Fruit fly (Drosophila melanogaster) whole organism, embryonic: ENCODE results near the gene CG32102.

Source experiments
- Aef1 ChIP-seq: fragments of 200-800 bp; sonication (Bioruptor generic); IDR thresholded peaks from 3 replicates; pipeline ENCODE4 v1.3.6; 2022; ENCODE audit warnings: missing biosample characterization, missing genetic modification characterization
- CG11696 ChIP-seq: fragments of 200-800 bp; sonication (Bioruptor generic); IDR thresholded peaks from 2 replicates; pipeline ENCODE4 v1.3.6; 2022; ENCODE audit warnings: missing biosample characterization, missing genetic modification characterization
- CG12236 ChIP-seq: fragments of 200-800 bp; sonication (Bioruptor generic); optimal IDR thresholded peaks from 2 replicates; lab custom pipeline; 2016; ENCODE audit warnings: missing biosample characterization, missing genetic modification characterization
- CG1233 ChIP-seq: fragments of 200-800 bp; sonication (Bioruptor generic); optimal IDR thresholded peaks from 4 replicates; lab custom pipeline; 2018; ENCODE audit warnings: missing biosample characterization, mild to moderate bottlenecking, missing genetic modification characterization
- CG1529 ChIP-seq: fragments of 200-800 bp; sonication (Bioruptor generic); optimal IDR thresholded peaks from 3 replicates; lab custom pipeline; 2018; ENCODE audit warnings: missing biosample characterization, missing genetic modification characterization
- CG15696 ChIP-seq: fragments of 200-800 bp; sonication (Bioruptor generic); optimal IDR thresholded peaks from 2 replicates; lab custom pipeline; 2019; ENCODE audit warnings: missing biosample characterization, mild to moderate bottlenecking, missing genetic modification characterization, moderate library complexity
- CG18619 ChIP-seq: fragments of 200-800 bp; sonication (Bioruptor generic); optimal IDR thresholded peaks from 3 replicates; lab custom pipeline; 2017; ENCODE audit warnings: missing biosample characterization, mild to moderate bottlenecking, missing genetic modification characterization
- CG2116 ChIP-seq: fragments of 200-800 bp; sonication (Bioruptor generic); optimal IDR thresholded peaks from 3 replicates; lab custom pipeline; 2018; ENCODE audit warnings: missing biosample characterization, mild to moderate bottlenecking, missing genetic modification characterization
- CG33557 ChIP-seq: fragments of 200-800 bp; sonication (Bioruptor generic); optimal IDR thresholded peaks from 2 replicates; lab custom pipeline; 2019; ENCODE audit warnings: missing biosample characterization, mild to moderate bottlenecking, missing genetic modification characterization, moderate library complexity
- CG3838 ChIP-seq: fragments of 200-800 bp; sonication (Bioruptor generic); optimal IDR thresholded peaks from 3 replicates; lab custom pipeline; 2016; ENCODE audit warnings: missing biosample characterization, missing genetic modification characterization
- CG4328 ChIP-seq: fragments of 200-800 bp; sonication (Bioruptor generic); optimal IDR thresholded peaks from 3 replicates; lab custom pipeline; 2017; ENCODE audit warnings: missing biosample characterization, missing genetic modification reagents, missing genetic modification characterization
- CG6175 ChIP-seq: fragments of 200-800 bp; sonication (Bioruptor generic); IDR thresholded peaks from 3 replicates; pipeline ENCODE4 v1.3.6; 2022; ENCODE audit warnings: missing biosample characterization, missing genetic modification characterization
- CG7372 ChIP-seq: fragments of 200-800 bp; sonication (Bioruptor generic); IDR thresholded peaks from 2 replicates; pipeline ENCODE4 v1.3.6; 2022; ENCODE audit warnings: missing biosample characterization, missing genetic modification characterization
- CG7786 ChIP-seq: fragments of 200-800 bp; sonication (Bioruptor generic); optimal IDR thresholded peaks from 2 replicates; lab custom pipeline; 2016; ENCODE audit warnings: missing biosample characterization, missing genetic modification characterization
- CG8281 ChIP-seq: fragments of 200-800 bp; sonication (Bioruptor generic); optimal IDR thresholded peaks from 2 replicates; lab custom pipeline; 2018; ENCODE audit warnings: missing biosample characterization, mild to moderate bottlenecking, missing genetic modification characterization, moderate library complexity
- CG8359 ChIP-seq: fragments of 200-800 bp; sonication (Bioruptor generic); optimal IDR thresholded peaks from 2 replicates; lab custom pipeline; 2017; ENCODE audit warnings: missing biosample characterization, mild to moderate bottlenecking, missing genetic modification characterization, borderline replicate concordance
- CG8924 ChIP-seq: fragments of 200-800 bp; optimal IDR thresholded peaks from 3 replicates; lab custom pipeline; 2019; ENCODE audit warnings: missing biosample characterization, mild to moderate bottlenecking, missing genetic modification characterization, moderate library complexity
- D19B ChIP-seq: fragments of 200-800 bp; sonication (Bioruptor generic); optimal IDR thresholded peaks from 2 replicates; lab custom pipeline; 2017; ENCODE audit warnings: missing biosample characterization, mild to moderate bottlenecking, missing genetic modification characterization
- Dll ChIP-seq: fragments of 200-800 bp; sonication (Bioruptor generic); IDR thresholded peaks from 4 replicates; pipeline ENCODE4 v1.3.6; 2022; ENCODE audit warnings: missing biosample characterization, missing genetic modification characterization; ENCODE audit not compliant: partially characterized antibody
- ERR ChIP-seq: fragments of 200-800 bp; sonication (Bioruptor generic); optimal IDR thresholded peaks from 2 replicates; lab custom pipeline; 2016; ENCODE audit warnings: missing biosample characterization, missing genetic modification characterization
- Hey ChIP-seq: fragments of 200-800 bp; sonication (Bioruptor generic); optimal IDR thresholded peaks from 3 replicates; lab custom pipeline; 2018; ENCODE audit warnings: missing biosample characterization, mild to moderate bottlenecking, missing genetic modification characterization
- Hmx ChIP-seq: fragments of 200-800 bp; sonication (Bioruptor generic); optimal IDR thresholded peaks from 2 replicates; lab custom pipeline; 2016; ENCODE audit warnings: missing biosample characterization, missing genetic modification characterization
- MBD-R2 ChIP-seq: fragments of 200-800 bp; sonication (Bioruptor generic); IDR thresholded peaks from 2 replicates; pipeline ENCODE4 v1.3.6; 2022; ENCODE audit warnings: missing biosample characterization, missing genetic modification characterization
- Mad ChIP-seq: fragments of 200-800 bp; sonication (Bioruptor generic); optimal IDR thresholded peaks from 2 replicates; lab custom pipeline; 2016; ENCODE audit warnings: missing biosample characterization, missing genetic modification characterization
- Mrtf ChIP-seq: fragments of 200-800 bp; sonication (Bioruptor generic); IDR thresholded peaks from 3 replicates; pipeline ENCODE4 v1.3.6; 2022; ENCODE audit warnings: missing biosample characterization, missing genetic modification characterization
- Oaz ChIP-seq: fragments of 200-800 bp; sonication (Bioruptor generic); IDR thresholded peaks from 2 replicates; pipeline ENCODE4 v1.3.6; 2022; ENCODE audit warnings: missing biosample characterization, missing genetic modification characterization
- Sox100B ChIP-seq: fragments of 200-800 bp; sonication (Bioruptor generic); optimal IDR thresholded peaks from 3 replicates; lab custom pipeline; 2018; ENCODE audit warnings: missing biosample characterization, mild to moderate bottlenecking, missing genetic modification characterization
- bcd ChIP-seq: fragments of 200-800 bp; sonication (Bioruptor generic); optimal IDR thresholded peaks from 2 replicates; lab custom pipeline; 2017; ENCODE audit warnings: missing biosample characterization, mild to moderate bottlenecking, missing genetic modification characterization
- cg ChIP-seq: fragments of 200-800 bp; sonication (Bioruptor generic); optimal IDR thresholded peaks from 3 replicates; lab custom pipeline; 2019; ENCODE audit warnings: missing biosample characterization, mild to moderate bottlenecking, missing genetic modification characterization, moderate library complexity
- corto ChIP-seq: fragments of 200-800 bp; sonication (Bioruptor generic); optimal IDR thresholded peaks from 2 replicates; lab custom pipeline; 2016; ENCODE audit warnings: missing biosample characterization, mild to moderate bottlenecking, missing genetic modification characterization, moderate library complexity
- danr ChIP-seq: fragments of 200-800 bp; sonication (Bioruptor generic); IDR thresholded peaks from 2 replicates; pipeline ENCODE4 v1.3.6; 2022; ENCODE audit warnings: missing biosample characterization, missing genetic modification characterization
- dmrt99B ChIP-seq: fragments of 200-800 bp; sonication (Bioruptor generic); optimal IDR thresholded peaks from 2 replicates; lab custom pipeline; 2018; ENCODE audit warnings: missing biosample characterization, mild to moderate bottlenecking, missing genetic modification characterization, moderate library complexity
- dpn ChIP-seq, 2 experiments: fragments of 200-800 bp; sonication (Bioruptor generic); optimal IDR thresholded peaks; 3 replicates each; lab custom pipeline; 2016; ENCODE audit warnings: missing biosample characterization in 2 of 2, missing genetic modification characterization in 2 of 2
- ems ChIP-seq: fragments of 200-800 bp; sonication (Bioruptor generic); optimal IDR thresholded peaks from 3 replicates; lab custom pipeline; 2016; ENCODE audit warnings: missing biosample characterization, missing genetic modification characterization
- fu2 ChIP-seq: fragments of 200-800 bp; sonication (Bioruptor generic); optimal IDR thresholded peaks from 2 replicates; lab custom pipeline; 2016; ENCODE audit warnings: missing biosample characterization, missing genetic modification characterization
- gce ChIP-seq: fragments of 200-800 bp; sonication (Bioruptor generic); IDR thresholded peaks from 3 replicates; pipeline ENCODE4 v1.3.6; 2022; ENCODE audit warnings: missing biosample characterization, missing genetic modification characterization
- gsb-n ChIP-seq: fragments of 200-800 bp; sonication (Bioruptor generic); optimal IDR thresholded peaks from 3 replicates; lab custom pipeline; 2018; ENCODE audit warnings: missing biosample characterization, mild to moderate bottlenecking, missing genetic modification characterization
- hb ChIP-seq: fragments of 200-800 bp; sonication (Bioruptor generic); IDR thresholded peaks from 3 replicates; pipeline ENCODE4 v1.3.6; 2022; ENCODE audit warnings: missing biosample characterization, missing genetic modification characterization; ENCODE audit not compliant: partially characterized antibody
- hbn ChIP-seq: fragments of 200-800 bp; sonication (Bioruptor generic); IDR thresholded peaks from 2 replicates; pipeline ENCODE4 v1.3.6; 2022; ENCODE audit warnings: missing biosample characterization, missing genetic modification characterization; ENCODE audit not compliant: partially characterized antibody
- her ChIP-seq: fragments of 200-800 bp; sonication (Bioruptor generic); optimal IDR thresholded peaks from 2 replicates; lab custom pipeline; 2016; ENCODE audit warnings: missing biosample characterization, missing genetic modification characterization
- insv ChIP-seq, 2 experiments: fragments of 200-800 bp; sonication (Bioruptor generic); optimal IDR thresholded peaks; 3 replicates each; lab custom pipeline; 2016 to 2018; ENCODE audit warnings: missing biosample characterization in 2 of 2, missing genetic modification characterization in 2 of 2
- lmd ChIP-seq: fragments of 200-800 bp; sonication (Bioruptor generic); IDR thresholded peaks from 2 replicates; pipeline ENCODE4 v1.3.6; 2022; ENCODE audit warnings: missing biosample characterization, missing genetic modification characterization
- repo ChIP-seq: fragments of 200-800 bp; sonication (Bioruptor generic); optimal IDR thresholded peaks from 2 replicates; lab custom pipeline; 2016; ENCODE audit warnings: missing biosample characterization, missing genetic modification characterization
- sd ChIP-seq: fragments of 200-800 bp; sonication (Bioruptor generic); optimal IDR thresholded peaks from 3 replicates; lab custom pipeline; 2018; ENCODE audit warnings: missing biosample characterization, mild to moderate bottlenecking, missing genetic modification characterization, moderate library complexity
- sim ChIP-seq: fragments of 200-800 bp; sonication (Bioruptor generic); IDR thresholded peaks from 2 replicates; pipeline ENCODE4 v1.3.6; 2022; ENCODE audit warnings: missing biosample characterization, missing genetic modification characterization
- sob ChIP-seq: fragments of 200-800 bp; sonication (Bioruptor generic); IDR thresholded peaks from 2 replicates; pipeline ENCODE4 v1.3.6; 2022; ENCODE audit warnings: missing biosample characterization, missing genetic modification characterization
- sug ChIP-seq: fragments of 200-800 bp; optimal IDR thresholded peaks from 2 replicates; lab custom pipeline; 2019; ENCODE audit warnings: missing biosample characterization, mild to moderate bottlenecking, missing genetic modification characterization, moderate library complexity
- tin ChIP-seq: fragments of 200-800 bp; sonication (Bioruptor generic); optimal IDR thresholded peaks from 3 replicates; lab custom pipeline; 2016; ENCODE audit warnings: missing biosample characterization, missing genetic modification characterization
- vvl ChIP-seq: fragments of 200-800 bp; sonication (Bioruptor generic); IDR thresholded peaks from 2 replicates; pipeline ENCODE4 v1.3.6; 2022; ENCODE audit warnings: missing biosample characterization, missing genetic modification characterization
- wek ChIP-seq: fragments of 200-800 bp; sonication (Bioruptor generic); optimal IDR thresholded peaks from 3 replicates; lab custom pipeline; 2018; ENCODE audit warnings: missing biosample characterization, mild to moderate bottlenecking, missing genetic modification characterization, moderate library complexity

The CG32102 gene

dm6 chr3L:12490418-12491035, 20.9 kb upstream of the CG32102 start, which contains the start of gene CG10660 (continued):
- TF ChIP-seq gsb-n (tag; lab: Kevin White, UChicago) (peak; percentile 93), bcd (GFP tag; lab: Kevin White, UChicago) (peak; percentile 89), CG3838 (GFP tag; lab: Kevin White, UChicago) (peak; percentile 57), CG1233 (GFP tag; lab: Kevin White, UChicago) (peak; percentile 79), Mad (GFP tag; lab: Kevin White, UChicago) (peak; percentile 85), cg (peak; percentile 11), dmrt99B (tag; lab: Kevin White, UChicago) (peak; percentile 94), lmd (peak; percentile 83), CG18619 (peak; percentile 84), CG8924 (peak; percentile 93), hb (GFP tag; lab: Robert Waterston, UW) (no peak), sug (tag; lab: Kevin White, UChicago) (peak; percentile 67), CG6175 (GFP tag; lab: Robert Waterston, UW) (0 out of 3 replicates have a peak, but pooled peaks have one; percentile 14), dpn (GFP tag; optimal IDR thresholded peaks at IDR 0.05; lab: Kevin White, UChicago) (peak; percentile 72 to 87), ems (peak; percentile 61), CG8281 (tag; lab: Kevin White, UChicago) (peak; percentile 58), hbn (GFP tag; lab: Robert Waterston, UW) (no peak), CG7372 (GFP tag; lab: Robert Waterston, UW) (peak; percentile 64), CG7786 (peak; percentile 40), Mrtf (GFP tag; lab: Robert Waterston, UW) (peak; percentile 86), danr (GFP tag; lab: Robert Waterston, UW) (peak; percentile 62; the same call in 1 of the 2 replicates), MBD-R2 (peak; percentile 54; the same call in 1 of the 2 replicates), tin (peak; percentile 84), her (GFP tag; lab: Kevin White, UChicago) (peak; percentile 41), sd (tag; lab: Kevin White, UChicago) (peak; percentile 23), Hmx (GFP tag; lab: Kevin White, UChicago) (peak; percentile 1), Dll (GFP tag; lab: Robert Waterston, UW) (no peak), Oaz (peak; percentile 76), Hey (peak; percentile 20), gce (GFP tag; lab: Robert Waterston, UW) (peak; percentile 84), CG4328 (peak; percentile 35), sim (peak; percentile 85), CG33557 (GFP tag; lab: Kevin White, UChicago) (peak; percentile 52), repo (GFP tag; lab: Kevin White, UChicago) (peak; percentile 35), CG11696 (GFP tag; lab: Robert Waterston, UW) (peak; percentile 98), Aef1 (GFP tag; lab: Robert Waterston, UW) (peak; percentile 81), CG8359 (GFP tag; lab: Kevin White, UChicago) (peak; percentile 73), CG15696 (peak; percentile 12), CG12236 (GFP tag; lab: Kevin White, UChicago) (peak; percentile 46), sob (GFP tag; lab: Robert Waterston, UW) (peak; percentile 74), ERR (GFP tag; lab: Kevin White, UChicago) (peak; percentile 10), insv (GFP tag; optimal IDR thresholded peaks at IDR 0.05; lab: Kevin White, UChicago) (no peak), fu2 (GFP tag; lab: Kevin White, UChicago) (peak; percentile 50), corto (GFP tag; lab: Kevin White, UChicago) (peak; percentile 83), vvl (GFP tag; lab: Robert Waterston, UW) (peak; percentile 96), Sox100B (GFP tag; lab: Kevin White, UChicago) (peak; percentile 84), CG1529 (peak; percentile 83), D19B (GFP tag; lab: Kevin White, UChicago) (peak; percentile 61), CG2116 (peak; percentile 54), wek (GFP tag; lab: Kevin White, UChicago) (peak; percentile 71)
